Fruit fly (Drosophila melanogaster) whole organism, embryonic: Measurements from ENCODE around the gene CG32816.

Experiments
- Atf-2 ChIP-seq: fragments of 200-800 bp; sonication (Bioruptor generic); optimal IDR thresholded peaks from 2 replicates; lab custom pipeline; 2016; ENCODE audit warnings: missing biosample characterization, missing genetic modification characterization
- Atf3 ChIP-seq: fragments of 200-800 bp; sonication (Bioruptor generic); optimal IDR thresholded peaks from 3 replicates; lab custom pipeline; 2016; ENCODE audit warnings: missing biosample characterization, missing genetic modification characterization
- CG10366 ChIP-seq: fragments of 200-800 bp; sonication (Bioruptor generic); IDR thresholded peaks from 2 replicates; pipeline ENCODE4 v1.3.6; 2022; ENCODE audit warnings: missing biosample characterization, missing genetic modification characterization
- CG11695 ChIP-seq: fragments of 200-800 bp; sonication (Bioruptor generic); IDR thresholded peaks from 3 replicates; pipeline ENCODE4 v1.3.6; 2022; ENCODE audit warnings: missing biosample characterization, missing genetic modification characterization
- CG1233 ChIP-seq: fragments of 200-800 bp; sonication (Bioruptor generic); optimal IDR thresholded peaks from 4 replicates; lab custom pipeline; 2018; ENCODE audit warnings: missing biosample characterization, mild to moderate bottlenecking, missing genetic modification characterization
- CG12744 ChIP-seq: fragments of 200-800 bp; sonication (Bioruptor generic); optimal IDR thresholded peaks from 2 replicates; lab custom pipeline; 2016; ENCODE audit warnings: missing biosample characterization, missing genetic modification characterization
- CG2120 ChIP-seq: fragments of 200-800 bp; sonication (Bioruptor generic); optimal IDR thresholded peaks from 3 replicates; lab custom pipeline; 2016; ENCODE audit warnings: missing biosample characterization, missing genetic modification characterization
- CG2678 ChIP-seq: fragments of 200-800 bp; sonication (Bioruptor generic); optimal IDR thresholded peaks from 3 replicates; lab custom pipeline; 2019; ENCODE audit warnings: missing biosample characterization, mild to moderate bottlenecking, missing genetic modification characterization, moderate library complexity
- CG3065 ChIP-seq: fragments of 200-800 bp; sonication (Bioruptor generic); optimal IDR thresholded peaks from 2 replicates; lab custom pipeline; 2016; ENCODE audit warnings: missing biosample characterization, missing genetic modification characterization
- CG3163 ChIP-seq: fragments of 200-800 bp; sonication (Bioruptor generic); optimal IDR thresholded peaks from 3 replicates; lab custom pipeline; 2016; ENCODE audit warnings: missing biosample characterization, missing genetic modification characterization
- CG3281 ChIP-seq: fragments of 200-800 bp; sonication (Bioruptor generic); optimal IDR thresholded peaks from 3 replicates; lab custom pipeline; 2017; ENCODE audit warnings: missing biosample characterization, mild to moderate bottlenecking, missing genetic modification characterization
- CG33213 ChIP-seq: fragments of 200-800 bp; sonication (Bioruptor generic); optimal IDR thresholded peaks from 3 replicates; lab custom pipeline; 2016; ENCODE audit warnings: missing biosample characterization, missing genetic modification characterization
- CG33557 ChIP-seq: fragments of 200-800 bp; sonication (Bioruptor generic); optimal IDR thresholded peaks from 2 replicates; lab custom pipeline; 2019; ENCODE audit warnings: missing biosample characterization, mild to moderate bottlenecking, missing genetic modification characterization, moderate library complexity
- CG34422 ChIP-seq: fragments of 200-800 bp; sonication (Bioruptor generic); IDR thresholded peaks from 3 replicates; pipeline ENCODE4 v1.3.6; 2022; ENCODE audit warnings: missing biosample characterization, missing genetic modification characterization
- CG4328 ChIP-seq: fragments of 200-800 bp; sonication (Bioruptor generic); optimal IDR thresholded peaks from 3 replicates; lab custom pipeline; 2017; ENCODE audit warnings: missing biosample characterization, missing genetic modification reagents, missing genetic modification characterization
- CG5245 ChIP-seq: fragments of 200-800 bp; sonication (Bioruptor generic); optimal IDR thresholded peaks from 3 replicates; lab custom pipeline; 2016; ENCODE audit warnings: missing biosample characterization, missing genetic modification characterization
- CG7372 ChIP-seq: fragments of 200-800 bp; sonication (Bioruptor generic); IDR thresholded peaks from 2 replicates; pipeline ENCODE4 v1.3.6; 2022; ENCODE audit warnings: missing biosample characterization, missing genetic modification characterization
- CG7556 ChIP-seq: fragments of 200-800 bp; sonication (Bioruptor generic); optimal IDR thresholded peaks from 2 replicates; lab custom pipeline; 2017; ENCODE audit warnings: missing biosample characterization, mild to moderate bottlenecking, missing genetic modification characterization
- CG8359 ChIP-seq: fragments of 200-800 bp; sonication (Bioruptor generic); optimal IDR thresholded peaks from 2 replicates; lab custom pipeline; 2017; ENCODE audit warnings: missing biosample characterization, mild to moderate bottlenecking, missing genetic modification characterization, borderline replicate concordance
- CG8924 ChIP-seq: fragments of 200-800 bp; optimal IDR thresholded peaks from 3 replicates; lab custom pipeline; 2019; ENCODE audit warnings: missing biosample characterization, mild to moderate bottlenecking, missing genetic modification characterization, moderate library complexity
- CkIIα-i1 ChIP-seq: fragments of 200-800 bp; sonication (Bioruptor generic); IDR thresholded peaks from 2 replicates; pipeline ENCODE4 v1.3.6; 2022; ENCODE audit warnings: missing biosample characterization, missing genetic modification characterization
- D19A ChIP-seq: fragments of 200-800 bp; optimal IDR thresholded peaks from 3 replicates; lab custom pipeline; 2019; ENCODE audit warnings: missing biosample characterization, mild to moderate bottlenecking, missing genetic modification characterization, moderate library complexity
- Dek ChIP-seq: fragments of 200-800 bp; sonication (Bioruptor generic); optimal IDR thresholded peaks from 3 replicates; lab custom pipeline; 2019; ENCODE audit warnings: missing biosample characterization, mild to moderate bottlenecking, missing genetic modification characterization, moderate library complexity
- Dp ChIP-seq: fragments of 200-800 bp; sonication (Bioruptor generic); optimal IDR thresholded peaks from 2 replicates; lab custom pipeline; 2018; ENCODE audit warnings: missing biosample characterization, mild to moderate bottlenecking, missing genetic modification characterization, moderate library complexity
- E2f1 ChIP-seq: fragments of 200-800 bp; sonication (Bioruptor generic); IDR thresholded peaks from 2 replicates; pipeline ENCODE4 v1.3.6; 2022; ENCODE audit warnings: missing biosample characterization, missing genetic modification characterization
- H15 ChIP-seq: fragments of 200-800 bp; sonication (Bioruptor generic); IDR thresholded peaks from 3 replicates; pipeline ENCODE4 v1.3.6; 2022; ENCODE audit warnings: missing biosample characterization, missing genetic modification characterization
- Hr3 ChIP-seq: fragments of 200-800 bp; sonication (Bioruptor generic); optimal IDR thresholded peaks from 3 replicates; lab custom pipeline; 2016; ENCODE audit warnings: missing biosample characterization, missing genetic modification characterization
- Hr51 ChIP-seq, 2 experiments: fragments of 200-800 bp; sonication (Bioruptor generic); optimal IDR thresholded peaks; 2 replicates in 1 of 2; 3 replicates in 1 of 2; lab custom pipeline; 2016 to 2018; ENCODE audit warnings: missing biosample characterization in 2 of 2, missing genetic modification characterization in 2 of 2, mild to moderate bottlenecking in 1 of 2, moderate library complexity in 1 of 2
- Hsf ChIP-seq: fragments of 200-800 bp; sonication (Bioruptor generic); optimal IDR thresholded peaks from 3 replicates; lab custom pipeline; 2016; ENCODE audit warnings: missing biosample characterization, missing genetic modification characterization
- Kr ChIP-seq: fragments of 200-800 bp; sonication (Bioruptor generic); optimal IDR thresholded peaks from 2 replicates; lab custom pipeline; 2017; ENCODE audit warnings: missing biosample characterization, mild to moderate bottlenecking, missing genetic modification characterization
- Nf-YA ChIP-seq: fragments of 200-800 bp; sonication (Bioruptor generic); IDR thresholded peaks from 2 replicates; pipeline ENCODE4 v1.3.6; 2022; ENCODE audit warnings: missing biosample characterization, missing genetic modification characterization
- Rfx ChIP-seq: fragments of 200-800 bp; sonication (Bioruptor generic); IDR thresholded peaks from 2 replicates; pipeline ENCODE4 v1.3.6; 2022; ENCODE audit warnings: missing biosample characterization, missing genetic modification characterization
- Side ChIP-seq: fragments of 200-800 bp; sonication (Bioruptor generic); optimal IDR thresholded peaks from 2 replicates; lab custom pipeline; 2016; ENCODE audit warnings: missing biosample characterization, missing genetic modification characterization
- Spps ChIP-seq: fragments of 200-800 bp; sonication (Bioruptor generic); optimal IDR thresholded peaks from 2 replicates; lab custom pipeline; 2018; ENCODE audit warnings: missing biosample characterization, mild to moderate bottlenecking, missing genetic modification characterization
- Sry-β ChIP-seq: fragments of 200-800 bp; sonication (Bioruptor generic); optimal IDR thresholded peaks from 2 replicates; lab custom pipeline; 2018; ENCODE audit warnings: missing biosample characterization, mild to moderate bottlenecking, missing genetic modification characterization, moderate library complexity
- TFAM ChIP-seq: fragments of 200-800 bp; sonication (Bioruptor generic); optimal IDR thresholded peaks from 2 replicates; lab custom pipeline; 2017; ENCODE audit warnings: missing biosample characterization, missing genetic modification characterization, inconsistent platforms
- ap ChIP-seq: fragments of 200-800 bp; sonication (Bioruptor generic); IDR thresholded peaks from 2 replicates; pipeline ENCODE4 v1.3.6; 2022; ENCODE audit warnings: missing biosample characterization, missing genetic modification characterization
- az2 ChIP-seq: fragments of 200-800 bp; sonication (Bioruptor generic); optimal IDR thresholded peaks from 3 replicates; lab custom pipeline; 2016; ENCODE audit warnings: missing biosample characterization, missing genetic modification characterization
- chif ChIP-seq, 2 experiments: fragments of 200-800 bp; sonication (Bioruptor generic); optimal IDR thresholded peaks; 3 replicates each; lab custom pipeline; 2016; ENCODE audit warnings: missing biosample characterization in 2 of 2, missing genetic modification characterization in 2 of 2
- emc ChIP-seq: fragments of 200-800 bp; sonication (Bioruptor generic); optimal IDR thresholded peaks from 2 replicates; lab custom pipeline; 2016; ENCODE audit warnings: missing biosample characterization, missing genetic modification characterization
- ems ChIP-seq: fragments of 200-800 bp; sonication (Bioruptor generic); optimal IDR thresholded peaks from 3 replicates; lab custom pipeline; 2016; ENCODE audit warnings: missing biosample characterization, missing genetic modification characterization
- en ChIP-seq: fragments of 200-800 bp; sonication (Bioruptor generic); optimal IDR thresholded peaks from 2 replicates; lab custom pipeline; 2016; ENCODE audit warnings: missing biosample characterization, missing genetic modification characterization
- ewg ChIP-seq: fragments of 200-800 bp; sonication (Bioruptor generic); optimal IDR thresholded peaks from 3 replicates; lab custom pipeline; 2017; ENCODE audit warnings: mild to moderate bottlenecking, missing biosample characterization, missing genetic modification reagents, missing genetic modification characterization
- fd96Cb ChIP-seq: fragments of 200-800 bp; sonication (Bioruptor generic); optimal IDR thresholded peaks from 2 replicates; lab custom pipeline; 2018; ENCODE audit warnings: missing biosample characterization, mild to moderate bottlenecking, missing genetic modification characterization, moderate library complexity
- jumu ChIP-seq: fragments of 200-800 bp; sonication (Bioruptor generic); optimal IDR thresholded peaks from 3 replicates; lab custom pipeline; 2016; ENCODE audit warnings: missing biosample characterization, missing genetic modification characterization
- kah ChIP-seq: fragments of 200-800 bp; sonication (Bioruptor generic); optimal IDR thresholded peaks from 2 replicates; lab custom pipeline; 2018; ENCODE audit warnings: missing biosample characterization, mild to moderate bottlenecking, missing genetic modification characterization
- knrl ChIP-seq: fragments of 200-800 bp; sonication (Bioruptor generic); IDR thresholded peaks from 3 replicates; pipeline ENCODE4 v1.3.6; 2022; ENCODE audit warnings: missing biosample characterization, missing genetic modification characterization; ENCODE audit not compliant: partially characterized antibody
- psq ChIP-seq: fragments of 200-800 bp; sonication (Bioruptor generic); optimal IDR thresholded peaks from 2 replicates; lab custom pipeline; 2017; ENCODE audit warnings: missing biosample characterization, missing genetic modification characterization
- sd ChIP-seq: fragments of 200-800 bp; sonication (Bioruptor generic); optimal IDR thresholded peaks from 3 replicates; lab custom pipeline; 2018; ENCODE audit warnings: missing biosample characterization, mild to moderate bottlenecking, missing genetic modification characterization, moderate library complexity
- usp ChIP-seq: fragments of >200 bp; optimal IDR thresholded peaks from 2 replicates; lab custom pipeline; 2017; ENCODE audit warnings: missing biosample characterization, missing genetic modification characterization
- vnd ChIP-seq: fragments of 200-800 bp; sonication (Bioruptor generic); IDR thresholded peaks from 3 replicates; pipeline ENCODE4 v1.3.6; 2022; ENCODE audit warnings: missing biosample characterization, missing genetic modification characterization; ENCODE audit not compliant: partially characterized antibody

CG32816 gene

DNA sequence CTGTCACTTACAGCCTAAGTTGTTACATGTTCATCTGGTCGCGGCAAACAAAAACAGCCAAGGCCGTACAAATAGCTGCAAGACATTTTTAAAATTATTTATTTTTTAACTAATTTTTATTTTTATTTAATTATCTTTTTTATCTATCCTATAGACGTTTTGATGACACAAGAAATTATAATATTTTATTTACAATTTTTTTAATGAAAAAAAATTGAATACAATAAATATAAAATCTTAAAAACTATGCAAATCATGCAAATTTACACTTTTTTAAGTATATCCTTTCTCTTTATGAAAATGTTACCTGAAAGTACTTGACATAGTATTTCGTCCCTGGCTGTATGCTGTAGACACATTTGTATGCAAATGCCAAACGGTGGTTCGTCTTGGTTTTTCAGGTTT is 132.4 kb downstream of the CG32816 start (continued):
- 0 out of 3 replicates have a peak, but pooled peaks have one; percentile 31 for TF ChIP-seq CG34422 (GFP tag; lab: Robert Waterston, UW)
- 0 out of 3 replicates have a peak, but pooled peaks have one; percentile 31 for TF ChIP-seq H15 (GFP tag; lab: Robert Waterston, UW)
- TF ChIP-seq Kr = no peak
- TF ChIP-seq az2 = peak; percentile 11
- peak; percentile 13 for TF ChIP-seq Hsf (GFP tag; lab: Kevin White, UChicago)
- peak; percentile 59; the same call in 1 of the 2 replicates for TF ChIP-seq ap (GFP tag; lab: Robert Waterston, UW)
- TF ChIP-seq emc (GFP tag; lab: Kevin White, UChicago) = no peak
- TF ChIP-seq en (GFP tag; lab: Kevin White, UChicago) = no peak
- TF ChIP-seq ewg = peak; percentile 41
- TF ChIP-seq CG2120 (GFP tag; lab: Kevin White, UChicago) = peak; percentile 11
- TF ChIP-seq Rfx (GFP tag; lab: Robert Waterston, UW) = peak; percentile 58; the same call in 1 of the 2 replicates
- TF ChIP-seq CG8924 = peak; percentile 90
- TF ChIP-seq Dek (tag; lab: Kevin White, UChicago) = peak; percentile 76
- peak; percentile 76 for TF ChIP-seq CG3281 (GFP tag; lab: Kevin White, UChicago)
- TF ChIP-seq CG3163 = no peak
- no peak for TF ChIP-seq Side (GFP tag; lab: Kevin White, UChicago)
- no peak for TF ChIP-seq Nf-YA
- peak; percentile 93 for TF ChIP-seq CG2678 (tag; lab: Kevin White, UChicago)
- peak; percentile 59 for TF ChIP-seq CG4328 (GFP tag; lab: Kevin White, UChicago)
- TF ChIP-seq Sry-β = no peak
- peak; percentile 78 for TF ChIP-seq fd96Cb (tag; lab: Kevin White, UChicago)
- TF ChIP-seq CG7556 (GFP tag; lab: Kevin White, UChicago) = peak; percentile 77
- TF ChIP-seq D19A (tag; lab: Kevin White, UChicago) = peak; percentile 84
- TF ChIP-seq TFAM (GFP tag; lab: Kevin White, UChicago) = no peak
- TF ChIP-seq chif (GFP tag; optimal IDR thresholded peaks at IDR 0.05; lab: Kevin White, UChicago) = no peak

DNA sequence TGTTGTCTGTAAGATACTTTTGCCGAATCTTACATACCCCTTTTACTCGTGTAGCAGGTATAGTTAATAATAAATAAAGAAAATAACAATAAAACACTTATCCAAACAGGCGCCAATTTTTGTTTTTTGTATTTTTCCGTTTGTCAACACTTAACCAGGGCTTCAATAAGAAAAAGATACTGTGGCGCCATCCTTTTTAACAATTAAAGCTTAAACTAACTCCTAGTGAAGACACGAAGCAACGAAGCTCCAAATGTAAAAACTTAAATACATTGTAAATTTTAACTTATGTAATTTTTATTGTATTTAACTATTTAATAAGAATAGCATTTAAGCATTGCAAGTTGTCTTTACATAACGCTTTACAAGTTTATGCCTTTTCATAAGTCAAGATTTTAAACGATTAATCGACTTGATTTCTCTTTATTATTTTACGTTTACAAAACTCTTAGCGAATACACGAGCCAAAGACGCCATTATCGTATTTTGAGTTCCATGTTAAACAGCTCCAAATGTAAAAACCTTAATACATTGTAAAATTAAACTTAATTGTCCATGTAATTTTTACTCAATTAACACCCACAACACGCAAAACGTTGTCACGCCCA is 133.8 kb downstream of the CG32816 start:
- TF ChIP-seq CG12744 (GFP tag; lab: Kevin White, UChicago) = no peak
- TF ChIP-seq vnd (GFP tag; lab: Robert Waterston, UW) = no peak
- no peak for TF ChIP-seq Atf-2 (GFP tag; lab: Kevin White, UChicago)
- TF ChIP-seq Spps (tag; lab: Kevin White, UChicago) = no peak
- no peak for TF ChIP-seq CG7372 (GFP tag; lab: Robert Waterston, UW)
- no peak for TF ChIP-seq CG11695 (GFP tag; lab: Robert Waterston, UW)
- TF ChIP-seq knrl (GFP tag; lab: Robert Waterston, UW) = peak; percentile 46; the same call in 1 of the 3 replicates
- no peak for TF ChIP-seq CG5245
- no peak for TF ChIP-seq CG1233 (GFP tag; lab: Kevin White, UChicago)
- no peak for TF ChIP-seq E2f1 (GFP tag; lab: Robert Waterston, UW)
- TF ChIP-seq Dp = peak; percentile 73
- TF ChIP-seq usp (GFP tag; lab: Kevin White, UChicago) = no peak
- TF ChIP-seq jumu (GFP tag; lab: Kevin White, UChicago) = no peak
- no peak for TF ChIP-seq ewg
- no peak for TF ChIP-seq CG33213
- TF ChIP-seq psq (GFP tag; lab: Kevin White, UChicago) = no peak
- TF ChIP-seq CG10366 (GFP tag; lab: Robert Waterston, UW) = no peak
- no peak for TF ChIP-seq ems (GFP tag; lab: Kevin White, UChicago)
- no peak for TF ChIP-seq Atf3 (GFP tag; lab: Kevin White, UChicago)
- no peak for TF ChIP-seq kah (GFP tag; lab: Kevin White, UChicago)
- no peak for TF ChIP-seq Hr51 (GFP tag; optimal IDR thresholded peaks at IDR 0.05; lab: Kevin White, UChicago)
- no peak for TF ChIP-seq sd (tag; lab: Kevin White, UChicago)
- no peak for TF ChIP-seq Hr3 (GFP tag; lab: Kevin White, UChicago)
- no peak for TF ChIP-seq CG8359 (GFP tag; lab: Kevin White, UChicago)
- TF ChIP-seq CG3065 (GFP tag; lab: Kevin White, UChicago) = no peak
- TF ChIP-seq CG33557 = no peak
- no peak for TF ChIP-seq CkIIα-i1 (GFP tag; lab: Robert Waterston, UW)
- no peak for TF ChIP-seq chif (GFP tag; optimal IDR thresholded peaks at IDR 0.05; lab: Kevin White, UChicago)
